Worm (Caenorhabditis elegans): Measurements from ENCODE around the gene F07A11.5.

DNA sequence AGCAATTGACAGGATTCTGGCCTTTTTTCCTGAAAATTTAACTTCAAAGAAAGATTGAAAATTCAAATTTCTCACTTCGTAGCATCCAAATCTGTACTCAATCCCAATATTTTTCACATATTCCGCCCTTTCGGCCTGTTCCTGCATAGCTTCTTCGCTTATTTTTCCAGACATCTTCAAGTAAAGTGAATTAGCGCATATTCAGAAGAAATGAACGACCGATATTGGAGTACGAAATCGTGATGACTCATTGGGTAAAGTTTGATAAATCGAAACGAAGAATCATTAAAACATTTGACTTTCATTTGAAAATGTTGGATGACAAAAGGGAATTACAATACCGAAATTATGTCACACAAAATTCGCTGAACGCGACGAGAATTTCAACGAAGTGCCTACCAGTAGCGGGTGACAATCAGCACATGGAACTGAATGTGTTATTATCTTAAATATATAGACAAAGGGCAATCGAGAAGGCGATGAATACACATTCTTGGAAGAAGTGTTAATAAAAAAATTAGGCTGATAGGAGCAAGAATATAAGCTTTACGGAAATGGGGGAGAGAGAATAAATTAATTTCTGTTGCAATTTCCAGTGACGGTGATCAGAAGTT, 39.0 kb downstream of the F07A11.5 start, which contains the start of gene coa-7:
- TF ChIP-seq ceh-19 (GFP tag; optimal IDR thresholded peaks at IDR 0.05) (no peak), tbx-7 (tag; optimal IDR thresholded peaks at IDR 0.05) (no peak), tbx-2 (tag; optimal IDR thresholded peaks at IDR 0.05) (no peak), K09A11.1 (tag; optimal IDR thresholded peaks at IDR 0.05; ENCODE audit: insufficient read depth) (no peak), npax-4 (tag; optimal IDR thresholded peaks at IDR 0.05) (no peak), ama-1 (optimal IDR thresholded peaks at IDR 0.05) (no peak), ceh-31 (tag; optimal IDR thresholded peaks at IDR 0.05) (no peak), ceh-22 (tag; optimal IDR thresholded peaks at IDR 0.05) (no peak), pha-4 (tag; optimal IDR thresholded peaks at IDR 0.05) (no peak), pqm-1 (tag; optimal IDR thresholded peaks at IDR 0.05) (no peak), nhr-11 (tag; optimal IDR thresholded peaks at IDR 0.05) (no peak), elt-2 (tag; optimal IDR thresholded peaks at IDR 0.05) (no peak)
